Fruit fly (Drosophila melanogaster) whole organism, prepupa: ENCODE results near the gene al.

Experiments used
- CG6854 ChIP-seq: fragments of 200-800 bp; sonication (Bioruptor generic); optimal IDR thresholded peaks from 2 replicates; lab custom pipeline; 2017; ENCODE audit warnings: missing biosample characterization, mild to moderate bottlenecking, missing genetic modification characterization
- CG8632 ChIP-seq: fragments of 200-800 bp; sonication (Bioruptor generic); optimal IDR thresholded peaks from 3 replicates; lab custom pipeline; 2016; ENCODE audit warnings: missing biosample characterization, missing genetic modification characterization
- Hr39 ChIP-seq: fragments of 200-800 bp; sonication (Bioruptor generic); optimal IDR thresholded peaks from 2 replicates; lab custom pipeline; 2016; ENCODE audit warnings: missing biosample characterization, missing genetic modification characterization
- Lpt ChIP-seq: fragments of 200-800 bp; sonication (Bioruptor generic); optimal IDR thresholded peaks from 3 replicates; lab custom pipeline; 2016; ENCODE audit warnings: missing biosample characterization, missing genetic modification characterization
- acj6 ChIP-seq: fragments of 200-800 bp; sonication (Bioruptor generic); optimal IDR thresholded peaks from 3 replicates; lab custom pipeline; 2016; ENCODE audit warnings: missing biosample characterization, missing genetic modification characterization
- spab ChIP-seq: fragments of 200-800 bp; sonication (Bioruptor generic); optimal IDR thresholded peaks from 2 replicates; lab custom pipeline; 2017; ENCODE audit warnings: missing biosample characterization, mild to moderate bottlenecking, missing genetic modification characterization, missing genetic modification reagents
- ss ChIP-seq, 2 experiments: fragments of 200-800 bp; sonication (Bioruptor generic); optimal IDR thresholded peaks; 2 replicates in 1 of 2; 3 replicates in 1 of 2; lab custom pipeline; 2017 to 2018; ENCODE audit warnings: mild to moderate bottlenecking in 2 of 2, missing biosample characterization in 2 of 2, missing genetic modification characterization in 2 of 2, moderate library complexity in 1 of 2

DNA sequence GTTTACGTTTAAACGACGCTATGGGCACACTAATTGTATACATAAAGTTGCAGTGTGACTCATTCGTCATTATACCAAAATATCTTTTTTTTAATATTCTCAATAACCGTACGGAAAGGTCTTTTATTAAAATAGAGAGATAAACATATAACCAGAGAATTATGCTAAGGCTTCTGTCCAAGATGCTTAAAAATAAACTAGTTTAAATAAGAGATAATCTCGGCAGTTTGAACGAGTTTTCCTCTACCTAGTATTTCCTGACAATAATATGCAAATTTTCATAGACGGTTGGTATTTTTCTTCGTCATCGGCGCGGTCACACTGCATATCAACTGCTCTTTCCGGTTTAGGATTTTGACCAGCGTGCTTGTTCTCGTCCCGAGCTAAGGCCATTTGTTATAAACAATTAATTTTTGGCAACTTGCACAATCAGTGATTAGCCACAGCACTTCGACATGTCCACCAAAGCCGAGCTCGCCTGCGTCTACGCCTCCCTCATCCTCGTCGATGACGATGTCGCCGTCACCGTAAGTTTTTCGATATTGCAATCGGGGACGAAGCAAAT, 41.8 kb downstream of the al start, which contains the start of the genes CG13690 and RpLP1:
- TF ChIP-seq CG6854 (GFP tag; lab: Kevin White, UChicago) (peak; percentile 90), Hr39 (GFP tag; lab: Kevin White, UChicago) (peak; percentile 42), spab (GFP tag; lab: Kevin White, UChicago) (peak; percentile 18), acj6 (GFP tag; lab: Kevin White, UChicago) (peak; percentile 61), CG8632 (GFP tag; lab: Kevin White, UChicago) (peak; percentile 71), ss (GFP tag; optimal IDR thresholded peaks at IDR 0.05; lab: Kevin White, UChicago) (peak; percentile 73 to 82), Lpt (GFP tag; lab: Kevin White, UChicago) (no peak)
